Fruit fly (Drosophila melanogaster): ENCODE data around the gene RYa-R.
A peak's percentile ranks its signal among the peaks of the same experiment; 100 is the strongest.

DNA sequence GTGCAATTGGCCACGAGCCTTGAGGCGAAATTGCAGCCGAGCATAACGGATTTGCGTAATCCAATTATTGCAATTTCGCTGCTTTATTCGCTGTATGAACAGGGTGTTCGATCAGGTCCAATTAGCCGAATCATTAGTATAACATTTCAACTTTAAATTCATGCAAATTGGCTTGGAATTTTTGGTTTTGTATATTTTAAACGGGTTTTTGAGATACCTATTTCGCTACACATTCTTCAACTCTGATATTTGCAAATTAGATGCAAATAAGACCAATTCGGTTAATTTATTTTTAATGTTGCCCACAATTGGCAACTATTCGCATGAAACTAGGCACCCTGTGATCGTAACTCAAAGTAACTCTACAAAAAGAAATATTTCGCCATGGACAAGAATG lies 43.3 kb upstream of the RYa-R start:
- TF ChIP-seq CG7101 (tag; optimal IDR thresholded peaks at IDR 0.05), result peak; percentile 82
- TF ChIP-seq ovo (GFP tag; optimal IDR thresholded peaks at IDR 0.05), result no peak
- TF ChIP-seq kay (GFP tag; ENCODE audit: borderline replicate concordance), result no peak
- TF ChIP-seq Clk (GFP tag; optimal IDR thresholded peaks at IDR 0.05), result peak; percentile 35
- peak; percentile 73 for TF ChIP-seq pad (GFP tag; optimal IDR thresholded peaks at IDR 0.05)
- peak; percentile 40 for TF ChIP-seq CG33017 (tag; optimal IDR thresholded peaks at IDR 0.05)

Data from whole organism, adult.